Fruit fly (Drosophila melanogaster): ENCODE results near the gene Nop56.
A peak's percentile ranks its signal among the peaks of the same experiment; 100 is the strongest.

Gene Nop56

DNA sequence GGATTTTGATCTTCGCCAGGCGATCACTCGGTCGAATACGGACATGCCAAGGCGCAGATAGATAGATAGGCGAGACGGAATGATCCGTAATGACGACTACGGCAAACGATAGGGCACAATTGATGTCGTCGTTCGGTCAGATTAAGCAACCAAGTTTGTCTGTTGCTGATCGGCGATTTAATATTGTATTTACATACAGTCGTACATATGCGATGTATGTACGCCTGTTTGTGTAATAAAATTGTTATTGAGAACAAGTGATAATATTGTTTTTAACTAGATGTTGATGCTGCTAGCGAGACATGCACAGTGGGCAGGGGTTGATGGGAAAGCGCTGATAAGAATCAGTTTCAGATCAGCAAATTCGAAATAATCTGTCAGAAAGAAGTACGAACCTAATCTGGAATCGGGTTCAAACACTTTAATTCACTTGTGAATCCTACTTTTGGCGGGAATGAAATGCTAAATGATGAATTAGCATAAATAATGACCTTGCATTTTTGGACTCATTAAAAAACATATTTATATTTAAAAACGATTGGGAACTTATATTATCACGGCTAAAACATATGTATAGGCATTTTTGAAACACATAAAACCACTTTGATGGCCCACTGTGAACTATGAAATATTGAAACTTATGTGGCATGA, 34.6 kb upstream of the Nop56 start (continued):
- TF ChIP-seq toy (GFP tag; IDR thresholded peaks at IDR 0.05) = no peak
- no peak for TF ChIP-seq maf-S (GFP tag; optimal IDR thresholded peaks at IDR 0.05)
- TF ChIP-seq CG17829 (tag; optimal IDR thresholded peaks at IDR 0.05) = no peak
- TF ChIP-seq al (GFP tag; IDR thresholded peaks at IDR 0.05) = no peak
- peak; percentile 24 for TF ChIP-seq CG15514 (GFP tag; optimal IDR thresholded peaks at IDR 0.05)
- peak; percentile 25 for TF ChIP-seq CG7556 (GFP tag; optimal IDR thresholded peaks at IDR 0.05)
- no peak for TF ChIP-seq PHDP (tag; optimal IDR thresholded peaks at IDR 0.05)
- TF ChIP-seq Pdp1 (GFP tag; optimal IDR thresholded peaks at IDR 0.05) = peak in 1 of 2 experiments; percentile 3
- TF ChIP-seq az2 (GFP tag; optimal IDR thresholded peaks at IDR 0.05) = no peak
- peak; percentile 2 for TF ChIP-seq Chrac-16 (GFP tag; optimal IDR thresholded peaks at IDR 0.05)
- no peak for TF ChIP-seq ken (GFP tag; IDR thresholded peaks at IDR 0.05)
- TF ChIP-seq vfl (GFP tag; optimal IDR thresholded peaks at IDR 0.05) = no peak
- TF ChIP-seq crp (GFP tag; optimal IDR thresholded peaks at IDR 0.05) = no peak
- no peak for TF ChIP-seq nerfin-1 (tag; optimal IDR thresholded peaks at IDR 0.05)
- TF ChIP-seq ara (GFP tag; IDR thresholded peaks at IDR 0.05) = 0 out of 2 replicates have a peak, but pooled peaks have one; percentile 23
- TF ChIP-seq CG17802 (tag; optimal IDR thresholded peaks at IDR 0.05) = no peak
- no peak for TF ChIP-seq CG6254 (GFP tag; optimal IDR thresholded peaks at IDR 0.05)
- TF ChIP-seq CG2116 (GFP tag; optimal IDR thresholded peaks at IDR 0.05) = no peak
- no peak for TF ChIP-seq CG8359 (GFP tag; optimal IDR thresholded peaks at IDR 0.05; ENCODE audit: borderline replicate concordance)
- no peak for TF ChIP-seq CG13123 (GFP tag; optimal IDR thresholded peaks at IDR 0.05)
- no peak for TF ChIP-seq Meics (GFP tag; optimal IDR thresholded peaks at IDR 0.05)
- 0 out of 2 replicates have a peak, but pooled peaks have one; percentile 26 for TF ChIP-seq CG31441 (GFP tag; IDR thresholded peaks at IDR 0.05)
- no peak for TF ChIP-seq CG10462 (GFP tag; optimal IDR thresholded peaks at IDR 0.05)
- TF ChIP-seq luna (GFP tag; optimal IDR thresholded peaks at IDR 0.05) = no peak
- no peak for TF ChIP-seq Ptx1 (GFP tag; IDR thresholded peaks at IDR 0.05)
- TF ChIP-seq CG14667 (GFP tag; IDR thresholded peaks at IDR 0.05) = no peak
- no peak for TF ChIP-seq HLHmδ (GFP tag; optimal IDR thresholded peaks at IDR 0.05)
- no peak for TF ChIP-seq fu2 (GFP tag; optimal IDR thresholded peaks at IDR 0.05)
- no peak for TF ChIP-seq hkb (optimal IDR thresholded peaks at IDR 0.05)
- TF ChIP-seq hkb (GFP tag; IDR thresholded peaks at IDR 0.05) = 0 out of 2 replicates have a peak, but pooled peaks have one; percentile 16
- TF ChIP-seq Fer3 (tag; optimal IDR thresholded peaks at IDR 0.05) = no peak
- TF ChIP-seq exex (tag; optimal IDR thresholded peaks at IDR 0.05) = no peak
- no peak for TF ChIP-seq MBD-R2 (GFP tag; IDR thresholded peaks at IDR 0.05)
- TF ChIP-seq BEAF-32 (GFP tag; optimal IDR thresholded peaks at IDR 0.05) = no peak
- TF ChIP-seq Rfx (GFP tag; IDR thresholded peaks at IDR 0.05) = no peak
- TF ChIP-seq CG7839 (tag; optimal IDR thresholded peaks at IDR 0.05) = peak; percentile 37
- no peak for TF ChIP-seq Atf-2 (GFP tag; optimal IDR thresholded peaks at IDR 0.05)
- no peak for TF ChIP-seq prd (optimal IDR thresholded peaks at IDR 0.05)
- TF ChIP-seq prd (GFP tag; IDR thresholded peaks at IDR 0.05) = peak; percentile 30; the same call in 1 of the 3 replicates
- no peak for TF ChIP-seq CG17359 (tag; optimal IDR thresholded peaks at IDR 0.05)
- TF ChIP-seq ERR (GFP tag; optimal IDR thresholded peaks at IDR 0.05) = no peak
- TF ChIP-seq CG8089 (GFP tag; optimal IDR thresholded peaks at IDR 0.05) = no peak
- no peak for TF ChIP-seq CG11398 (GFP tag; optimal IDR thresholded peaks at IDR 0.05)
- TF ChIP-seq CG33557 (GFP tag; optimal IDR thresholded peaks at IDR 0.05) = no peak
- no peak for TF ChIP-seq Six4 (GFP tag; optimal IDR thresholded peaks at IDR 0.05)
- no peak for TF ChIP-seq CG15011 (GFP tag; optimal IDR thresholded peaks at IDR 0.05)
- peak; percentile 84 for TF ChIP-seq CG34376 (GFP tag; optimal IDR thresholded peaks at IDR 0.05)
- no peak for TF ChIP-seq Dek (tag; optimal IDR thresholded peaks at IDR 0.05)
- no peak for TF ChIP-seq sna (GFP tag; IDR thresholded peaks at IDR 0.05; ENCODE audit: partially characterized antibody)
- no peak for TF ChIP-seq sob (GFP tag; IDR thresholded peaks at IDR 0.05)

Measured in whole organism, embryonic.